Worm (Caenorhabditis elegans) whole organism, late embryonic: ENCODE results near the gene K04C2.7.

Source experiments
- ceh-19 ChIP-seq: fragments of 200-800 bp; sonication (Bioruptor generic); optimal IDR thresholded peaks from 2 replicates; lab custom pipeline; 2018; ENCODE audit warnings: mild to moderate bottlenecking, missing genetic modification characterization, missing compliant biosample characterization
- ceh-6 ChIP-seq: fragments of 200-800 bp; sonication (Bioruptor generic); optimal IDR thresholded peaks from 2 replicates; lab custom pipeline; 2018; ENCODE audit warnings: mild to moderate bottlenecking, missing genetic modification characterization, missing compliant biosample characterization

DNA sequence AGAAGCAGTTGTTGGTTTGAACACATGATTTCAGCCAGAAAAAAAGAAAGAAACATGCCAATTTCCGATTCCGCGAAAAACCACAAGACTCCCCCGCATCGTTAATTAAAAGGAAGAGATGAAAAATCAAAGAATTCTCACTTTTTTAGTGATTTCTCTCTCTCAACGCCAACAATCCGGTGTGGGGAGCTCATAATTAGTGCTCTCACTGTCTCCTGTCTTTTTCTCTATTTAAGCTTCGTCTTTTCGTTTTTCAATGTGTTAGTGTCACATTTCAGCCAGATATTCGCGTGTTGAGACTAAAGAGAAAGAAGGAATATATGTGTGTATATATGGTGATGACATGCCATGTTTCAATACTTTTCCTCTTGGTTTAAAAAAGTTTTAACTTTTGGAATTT, 7.2 kb upstream of the K04C2.7 start:
- no peak for TF ChIP-seq ceh-19 (GFP tag; lab: Kevin White, UChicago)
- no peak for TF ChIP-seq ceh-6
